Fruit fly (Drosophila melanogaster): ENCODE results near the gene CG31441.

The CG31441 gene

DNA sequence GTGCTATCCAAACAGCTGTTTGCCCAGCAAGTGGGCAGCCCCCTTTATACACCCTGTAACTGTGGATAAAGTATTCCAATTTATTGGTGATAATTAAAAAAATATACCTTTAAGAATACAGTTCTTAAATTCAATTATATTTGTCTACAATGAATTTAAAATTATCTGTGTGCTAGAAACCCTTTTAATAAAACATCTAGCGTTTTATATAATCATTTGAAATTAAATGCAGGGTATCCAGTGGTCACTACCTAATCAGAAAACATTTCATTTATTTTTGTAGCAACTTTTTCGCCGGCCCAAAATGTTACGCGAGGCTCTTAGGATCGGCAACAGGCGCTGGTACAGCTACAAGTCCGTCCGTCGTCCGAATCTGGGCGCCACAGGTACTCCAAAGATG is 9.6 kb upstream of the CG31441 start, which contains the start of gene CG17726 (continued):
- TF ChIP-seq eyg (GFP tag; optimal IDR thresholded peaks at IDR 0.05), result peak; percentile 66
- peak; percentile 91 for TF ChIP-seq CG12236 (GFP tag; optimal IDR thresholded peaks at IDR 0.05)
- TF ChIP-seq CG12155 (GFP tag; optimal IDR thresholded peaks at IDR 0.05), result peak; percentile 95
- peak; percentile 91 to 98 for TF ChIP-seq Hr51 (GFP tag; optimal IDR thresholded peaks at IDR 0.05)
- peak; percentile 99 for TF ChIP-seq D19B (GFP tag; optimal IDR thresholded peaks at IDR 0.05)
- peak in 1 of 2 experiments; percentile 97 for TF ChIP-seq Eip74EF (GFP tag; optimal IDR thresholded peaks at IDR 0.05)
- TF ChIP-seq Blimp-1 (GFP tag; optimal IDR thresholded peaks at IDR 0.05), result peak; percentile 94
- peak; percentile 94 for TF ChIP-seq CG18619 (GFP tag; optimal IDR thresholded peaks at IDR 0.05)
- TF ChIP-seq CG10274 (GFP tag; optimal IDR thresholded peaks at IDR 0.05), result peak; percentile 81
- peak; percentile 87 for TF ChIP-seq CG7786 (GFP tag; optimal IDR thresholded peaks at IDR 0.05)
- TF ChIP-seq br (optimal IDR thresholded peaks at IDR 0.05), result no peak
- TF ChIP-seq psq (GFP tag; optimal IDR thresholded peaks at IDR 0.05), result peak; percentile 88
- TF ChIP-seq CG18011 (GFP tag; optimal IDR thresholded peaks at IDR 0.05), result peak; percentile 83
- peak; percentile 100 for TF ChIP-seq row (GFP tag; IDR thresholded peaks at IDR 0.05)
- no peak for TF ChIP-seq pita (GFP tag; optimal IDR thresholded peaks at IDR 0.05)
- peak; percentile 52 for TF ChIP-seq CG9876 (GFP tag; optimal IDR thresholded peaks at IDR 0.05)
- peak; percentile 61 for TF ChIP-seq Myb (GFP tag; optimal IDR thresholded peaks at IDR 0.05)
- no peak for TF ChIP-seq CG42726 (GFP tag; IDR thresholded peaks at IDR 0.05; ENCODE audit: partially characterized antibody)
- peak; percentile 80 for TF ChIP-seq CG1647 (GFP tag; optimal IDR thresholded peaks at IDR 0.05)
- peak; percentile 97 for TF ChIP-seq fd3F (GFP tag; optimal IDR thresholded peaks at IDR 0.05)
- TF ChIP-seq phol (tag; optimal IDR thresholded peaks at IDR 0.05), result peak; percentile 96
- peak; percentile 71 for TF ChIP-seq CG15073 (GFP tag; optimal IDR thresholded peaks at IDR 0.05)
- TF ChIP-seq nau (GFP tag; optimal IDR thresholded peaks at IDR 0.05), result no peak
- peak; percentile 99 for TF ChIP-seq MBD-R2 (GFP tag; IDR thresholded peaks at IDR 0.05)
- TF ChIP-seq wor (GFP tag; IDR thresholded peaks at IDR 0.05), result peak; percentile 97
- peak; percentile 99 for TF ChIP-seq chm (GFP tag; IDR thresholded peaks at IDR 0.05)
- TF ChIP-seq scrt (GFP tag; optimal IDR thresholded peaks at IDR 0.05), result no peak
- TF ChIP-seq jumu (GFP tag; optimal IDR thresholded peaks at IDR 0.05), result peak; percentile 79
- TF ChIP-seq CG17829 (tag; optimal IDR thresholded peaks at IDR 0.05), result peak; percentile 98
- TF ChIP-seq Hsf (GFP tag; optimal IDR thresholded peaks at IDR 0.05), result peak; percentile 97
- TF ChIP-seq E2f2 (GFP tag; IDR thresholded peaks at IDR 0.05), result peak; percentile 87
- peak; percentile 98 for TF ChIP-seq CG10366 (GFP tag; IDR thresholded peaks at IDR 0.05)
- peak; percentile 97 for TF ChIP-seq Aef1 (GFP tag; IDR thresholded peaks at IDR 0.05)
- TF ChIP-seq sqz (GFP tag; optimal IDR thresholded peaks at IDR 0.05), result peak; percentile 93
- peak; percentile 88 for TF ChIP-seq jigr1 (GFP tag; IDR thresholded peaks at IDR 0.05)
- TF ChIP-seq luna (GFP tag; optimal IDR thresholded peaks at IDR 0.05), result peak; percentile 27
- peak; percentile 55 for TF ChIP-seq CG4328 (GFP tag; optimal IDR thresholded peaks at IDR 0.05)
- TF ChIP-seq H15 (GFP tag; IDR thresholded peaks at IDR 0.05), result peak; percentile 97
- peak; percentile 98 for TF ChIP-seq ttk (GFP tag; IDR thresholded peaks at IDR 0.05)
- TF ChIP-seq CG14965 (GFP tag; optimal IDR thresholded peaks at IDR 0.05; ENCODE audit: borderline replicate concordance), result no peak
- peak; percentile 98 for TF ChIP-seq CG14050 (GFP tag; IDR thresholded peaks at IDR 0.05)
- TF ChIP-seq ato (GFP tag; IDR thresholded peaks at IDR 0.05; ENCODE audit: partially characterized antibody), result no peak
- peak; percentile 93 for TF ChIP-seq Bteb2 (GFP tag; optimal IDR thresholded peaks at IDR 0.05)
- no peak for TF ChIP-seq nerfin-2 (GFP tag; IDR thresholded peaks at IDR 0.05; ENCODE audit: partially characterized antibody)
- TF ChIP-seq CG12942 (GFP tag; optimal IDR thresholded peaks at IDR 0.05), result peak; percentile 95
- peak; percentile 99 for TF ChIP-seq CG17328 (GFP tag; IDR thresholded peaks at IDR 0.05)
- TF ChIP-seq CG4404 (GFP tag; IDR thresholded peaks at IDR 0.05), result peak; percentile 95
- peak; percentile 65 for TF ChIP-seq CG15479 (GFP tag; optimal IDR thresholded peaks at IDR 0.05)
- peak; percentile 93 for TF ChIP-seq CG10654 (GFP tag; optimal IDR thresholded peaks at IDR 0.05)
- TF ChIP-seq pfk (GFP tag; optimal IDR thresholded peaks at IDR 0.05), result no peak
- TF ChIP-seq ap (GFP tag; IDR thresholded peaks at IDR 0.05), result peak; percentile 99

Data from whole organism, embryonic.